Worm (Caenorhabditis elegans) whole organism, L2 larva: ENCODE results near the gene Y14H12A.2.

ENCODE experiments used
- C34F6.9 ChIP-seq: fragments of 150-350 bp; optimal IDR thresholded peaks from 2 replicates; lab custom pipeline; 2014; ENCODE audit warnings: missing biosample characterization, missing genetic modification characterization
- F13H6.1 ChIP-seq: sonication (generic microtip); optimal IDR thresholded peaks from 2 replicates; lab custom pipeline; 2016; ENCODE audit warnings: missing genetic modification characterization, missing compliant biosample characterization
- R02D3.7 ChIP-seq: fragments of 150-350 bp; optimal IDR thresholded peaks from 2 replicates; lab custom pipeline; 2014; ENCODE audit warnings: missing biosample characterization, missing genetic modification characterization
- Y55F3AM.14 ChIP-seq: fragments of 200-800 bp; sonication (Bioruptor generic); optimal IDR thresholded peaks from 2 replicates; lab custom pipeline; 2018; ENCODE audit warnings: mild to moderate bottlenecking, missing genetic modification characterization, missing compliant biosample characterization
- ZK546.5 ChIP-seq: sonication (generic microtip); optimal IDR thresholded peaks from 2 replicates; lab custom pipeline; 2017; ENCODE audit warnings: missing biosample characterization, missing genetic modification characterization
- ama-1 ChIP-seq: fragments of 150-350 bp; optimal IDR thresholded peaks from 2 replicates; lab custom pipeline; 2018; ENCODE audit warnings: inconsistent platforms
- blmp-1 ChIP-seq: sonication (generic microtip); optimal IDR thresholded peaks from 2 replicates; lab custom pipeline; 2017; ENCODE audit warnings: missing genetic modification characterization, mild to moderate bottlenecking, missing compliant biosample characterization, antibody characterized with exemption, moderate library complexity; ENCODE audit not compliant: insufficient read depth
- ceh-16 ChIP-seq: fragments of 150-350 bp; optimal IDR thresholded peaks from 2 replicates; lab custom pipeline; 2014; ENCODE audit warnings: missing biosample characterization, missing genetic modification characterization
- crh-2 ChIP-seq: sonication (generic microtip); optimal IDR thresholded peaks from 2 replicates; lab custom pipeline; 2017; ENCODE audit warnings: missing biosample characterization, missing genetic modification characterization
- egl-27 ChIP-seq: sonication (generic microtip); optimal IDR thresholded peaks from 3 replicates; lab custom pipeline; 2017; ENCODE audit warnings: missing biosample characterization, missing genetic modification reagents, missing genetic modification characterization
- elt-1 ChIP-seq: fragments of 150-350 bp; optimal IDR thresholded peaks from 2 replicates; lab custom pipeline; 2014; ENCODE audit warnings: missing biosample characterization, missing genetic modification characterization
- fos-1 ChIP-seq: fragments of 150-350 bp; optimal IDR thresholded peaks from 2 replicates; lab custom pipeline; 2014; ENCODE audit warnings: missing biosample characterization, missing genetic modification characterization
- gmeb-1 ChIP-seq: fragments of 150-350 bp; optimal IDR thresholded peaks from 2 replicates; lab custom pipeline; 2014; ENCODE audit warnings: missing biosample characterization, missing genetic modification characterization
- lin-11 ChIP-seq: fragments of 150-350 bp; sonication (generic microtip); optimal IDR thresholded peaks from 2 replicates; lab custom pipeline; 2014; ENCODE audit warnings: missing biosample characterization, missing genetic modification characterization, inconsistent platforms, mixed read lengths
- lin-39 ChIP-seq: fragments of 150-350 bp; optimal IDR thresholded peaks from 2 replicates; lab custom pipeline; 2014; ENCODE audit warnings: missing biosample characterization, missing genetic modification reagents, missing genetic modification characterization
- lsy-2 ChIP-seq, 2 experiments: fragments of 150-350 bp in 1 of 2; sonication (generic microtip) in 1 of 2; optimal IDR thresholded peaks; 2 replicates each; lab custom pipeline; 2014 to 2017; ENCODE audit warnings: missing biosample characterization in 2 of 2, missing genetic modification characterization in 2 of 2
- mab-5 ChIP-seq: fragments of 150-350 bp; optimal IDR thresholded peaks from 2 replicates; lab custom pipeline; 2014; ENCODE audit warnings: missing biosample characterization, missing genetic modification characterization
- mbf-1 ChIP-seq: sonication (generic microtip); optimal IDR thresholded peaks from 2 replicates; lab custom pipeline; 2017; ENCODE audit warnings: missing biosample characterization, missing genetic modification characterization
- nhr-11 ChIP-seq: fragments of 150-350 bp; optimal IDR thresholded peaks from 2 replicates; lab custom pipeline; 2014; ENCODE audit warnings: missing biosample characterization, missing genetic modification characterization
- nhr-12 ChIP-seq: fragments of 150-350 bp; optimal IDR thresholded peaks from 2 replicates; lab custom pipeline; 2014; ENCODE audit warnings: missing biosample characterization, missing genetic modification characterization
- nhr-129 ChIP-seq: fragments of 150-350 bp; optimal IDR thresholded peaks from 2 replicates; lab custom pipeline; 2014; ENCODE audit warnings: missing biosample characterization, missing genetic modification characterization
- nhr-21 ChIP-seq: fragments of 150-350 bp; optimal IDR thresholded peaks from 2 replicates; lab custom pipeline; 2014; ENCODE audit warnings: missing biosample characterization, missing genetic modification characterization
- nhr-23 ChIP-seq: fragments of 150-350 bp; optimal IDR thresholded peaks from 2 replicates; lab custom pipeline; 2014; ENCODE audit warnings: missing biosample characterization, missing genetic modification reagents, missing genetic modification characterization
- nhr-237 ChIP-seq: fragments of 150-350 bp; optimal IDR thresholded peaks from 2 replicates; lab custom pipeline; 2014; ENCODE audit warnings: missing biosample characterization, missing genetic modification characterization
- nhr-25 ChIP-seq: fragments of 150-350 bp; sonication (generic microtip); optimal IDR thresholded peaks from 3 replicates; lab custom pipeline; 2014; ENCODE audit warnings: missing biosample characterization, missing genetic modification characterization
- nhr-77 ChIP-seq: fragments of 150-350 bp; optimal IDR thresholded peaks from 2 replicates; lab custom pipeline; 2014; ENCODE audit warnings: missing biosample characterization, missing genetic modification characterization
- peb-1 ChIP-seq: fragments of 150-350 bp; optimal IDR thresholded peaks from 2 replicates; lab custom pipeline; 2014; ENCODE audit warnings: missing biosample characterization, missing genetic modification characterization
- sem-4 ChIP-seq: fragments of 150-350 bp; optimal IDR thresholded peaks from 2 replicates; lab custom pipeline; 2014; ENCODE audit warnings: missing biosample characterization, missing genetic modification reagents, missing genetic modification characterization
- sma-3 ChIP-seq: sonication (generic microtip); optimal IDR thresholded peaks from 2 replicates; lab custom pipeline; 2016; ENCODE audit warnings: missing genetic modification reagents, missing genetic modification characterization, missing compliant biosample characterization
- sma-9 ChIP-seq, 2 experiments: fragments of 150-350 bp in 1 of 2; sonication (generic microtip) in 1 of 2; optimal IDR thresholded peaks; 2 replicates each; lab custom pipeline; 2014 to 2016; ENCODE audit warnings: missing genetic modification characterization in 2 of 2, mild to moderate bottlenecking in 1 of 2, missing biosample characterization in 1 of 2, missing compliant biosample characterization in 1 of 2, missing genetic modification reagents in 1 of 2, moderate library complexity in 1 of 2
- unc-39 ChIP-seq: fragments of 150-350 bp; optimal IDR thresholded peaks from 2 replicates; lab custom pipeline; 2014; ENCODE audit warnings: missing biosample characterization, missing genetic modification characterization
- unc-55 ChIP-seq: fragments of 150-350 bp; sonication (generic microtip); optimal IDR thresholded peaks from 3 replicates; lab custom pipeline; 2014; ENCODE audit warnings: missing biosample characterization, missing genetic modification reagents, missing genetic modification characterization
- unc-62 ChIP-seq: fragments of 150-350 bp; optimal IDR thresholded peaks from 2 replicates; lab custom pipeline; 2014; ENCODE audit warnings: missing biosample characterization, missing genetic modification reagents, missing genetic modification characterization
- zag-1 ChIP-seq: fragments of 150-350 bp; optimal IDR thresholded peaks from 2 replicates; lab custom pipeline; 2014; ENCODE audit warnings: missing biosample characterization, missing genetic modification characterization
- ztf-1 ChIP-seq: fragments of 200-800 bp; sonication (Bioruptor generic); conservative IDR thresholded peaks from 2 replicates; pipeline ENCODE4 v1.3.6; 2022; ENCODE audit warnings: missing genetic modification characterization, missing compliant biosample characterization
- ztf-11 ChIP-seq: sonication (generic microtip); optimal IDR thresholded peaks from 2 replicates; lab custom pipeline; 2017; ENCODE audit warnings: missing biosample characterization, missing genetic modification characterization
- ztf-4 ChIP-seq: fragments of 150-350 bp; optimal IDR thresholded peaks from 2 replicates; lab custom pipeline; 2014; ENCODE audit warnings: missing biosample characterization, missing genetic modification characterization

The Y14H12A.2 gene

ce11 chrII:3989627-3990367 lies at the start of gene Y14H12A.2:
Gene Y14H12A.2, minus strand, starts transcription at chrII:3989677.
- TF ChIP-seq nhr-129 (tag; lab: Kevin White, UChicago): no peak
- peak; percentile 24 for TF ChIP-seq crh-2
- no peak for TF ChIP-seq R02D3.7
- TF ChIP-seq unc-55 (GFP tag; lab: Kevin White, UChicago): no peak
- no peak for TF ChIP-seq blmp-1
- peak; percentile 78 for TF ChIP-seq fos-1 (tag; lab: Kevin White, UChicago)
- TF ChIP-seq gmeb-1 (tag; lab: Kevin White, UChicago): peak; percentile 26
- TF ChIP-seq elt-1 (tag; lab: Kevin White, UChicago): no peak
- TF ChIP-seq nhr-237: no peak
- TF ChIP-seq ceh-16 (tag; lab: Kevin White, UChicago): no peak
- no peak for TF ChIP-seq nhr-25
- TF ChIP-seq C34F6.9: no peak
- no peak for TF ChIP-seq nhr-11 (tag; lab: Kevin White, UChicago)
- no peak for TF ChIP-seq egl-27 (tag; lab: Kevin White, UChicago)
- no peak for TF ChIP-seq ama-1
- TF ChIP-seq nhr-12 (tag; lab: Kevin White, UChicago): no peak
- no peak for TF ChIP-seq ZK546.5 (tag; lab: Kevin White, UChicago)
- TF ChIP-seq nhr-23 (tag; lab: Kevin White, UChicago): no peak
- TF ChIP-seq ztf-11 (tag; lab: Kevin White, UChicago): no peak
- no peak for TF ChIP-seq unc-39
- no peak for TF ChIP-seq F13H6.1 (tag; lab: Kevin White, UChicago)
- TF ChIP-seq Y55F3AM.14 (GFP tag; lab: Kevin White, UChicago): no peak
- no peak for TF ChIP-seq zag-1 (tag; lab: Kevin White, UChicago)
- TF ChIP-seq sem-4 (tag; lab: Kevin White, UChicago): no peak
- no peak for TF ChIP-seq lsy-2 (tag; optimal IDR thresholded peaks at IDR 0.05; lab: Kevin White, UChicago)
- TF ChIP-seq sma-3 (GFP tag; lab: Kevin White, UChicago): no peak
- TF ChIP-seq lin-11 (tag; lab: Kevin White, UChicago): no peak
- TF ChIP-seq peb-1 (tag; lab: Kevin White, UChicago): no peak
- TF ChIP-seq sma-9 (GFP tag; optimal IDR thresholded peaks at IDR 0.05; lab: Kevin White, UChicago): peak; percentile 47
- no peak for TF ChIP-seq sma-9 (tag; optimal IDR thresholded peaks at IDR 0.05; lab: Kevin White, UChicago)
- TF ChIP-seq mbf-1 (tag; lab: Kevin White, UChicago): no peak
- TF ChIP-seq nhr-77 (tag; lab: Kevin White, UChicago): no peak
- TF ChIP-seq lin-39 (tag; lab: Kevin White, UChicago): no peak
- TF ChIP-seq unc-62 (GFP tag; lab: Kevin White, UChicago): no peak

- no peak for TF ChIP-seq peb-1 (tag; lab: Kevin White, UChicago)
- TF ChIP-seq R02D3.7: no peak
- no peak for TF ChIP-seq nhr-12 (tag; lab: Kevin White, UChicago)
- TF ChIP-seq mab-5: no peak
- no peak for TF ChIP-seq elt-1 (tag; lab: Kevin White, UChicago)
- TF ChIP-seq nhr-129 (tag; lab: Kevin White, UChicago): peak; percentile 52
- TF ChIP-seq lsy-2 (tag; optimal IDR thresholded peaks at IDR 0.05; lab: Kevin White, UChicago): no peak
- no peak for TF ChIP-seq ZK546.5 (tag; lab: Kevin White, UChicago)
- no peak for TF ChIP-seq crh-2
- peak; percentile 11 for TF ChIP-seq F13H6.1 (tag; lab: Kevin White, UChicago)
- TF ChIP-seq nhr-21 (tag; lab: Kevin White, UChicago): no peak
- no peak for TF ChIP-seq ztf-4 (tag; lab: Kevin White, UChicago)
- no peak for TF ChIP-seq ztf-1 (GFP tag; lab: Robert Waterston, UW)
- TF ChIP-seq zag-1 (tag; lab: Kevin White, UChicago): no peak
- TF ChIP-seq, all 48 proteins: peak for 2
These were observed 49.1 kb upstream of the Y14H12A.2 start, which contains the start of gene pqn-48 for ce11 chrII:4038541-4038940. Gene pqn-48, plus strand, starts transcription at chrII:4038884.

- TF ChIP-seq gmeb-1 (tag; lab: Kevin White, UChicago) (no peak), sem-4 (tag; lab: Kevin White, UChicago) (no peak)
These were observed 42.8 kb upstream of the Y14H12A.2 start, which contains the start of gene K07D4.4 for ce11 chrII:4032293-4032692. Gene K07D4.4, minus strand, starts transcription at chrII:4032393.
